Fruit fly (Drosophila melanogaster): Measurements from ENCODE around the gene Pka-C3.

- TF ChIP-seq ovo (GFP tag; optimal IDR thresholded peaks at IDR 0.05): no peak
- TF ChIP-seq kay (GFP tag; ENCODE audit: borderline replicate concordance): no peak
- TF ChIP-seq Mnt (GFP tag; optimal IDR thresholded peaks at IDR 0.05): no peak
Measured at dm6 chr3L:15906262-15906661, 48.3 kb downstream of the Pka-C3 start.

All from whole organism, adult.